Worm (Caenorhabditis elegans): ENCODE measurements around the gene cutl-24.

cutl-24 gene

DNA sequence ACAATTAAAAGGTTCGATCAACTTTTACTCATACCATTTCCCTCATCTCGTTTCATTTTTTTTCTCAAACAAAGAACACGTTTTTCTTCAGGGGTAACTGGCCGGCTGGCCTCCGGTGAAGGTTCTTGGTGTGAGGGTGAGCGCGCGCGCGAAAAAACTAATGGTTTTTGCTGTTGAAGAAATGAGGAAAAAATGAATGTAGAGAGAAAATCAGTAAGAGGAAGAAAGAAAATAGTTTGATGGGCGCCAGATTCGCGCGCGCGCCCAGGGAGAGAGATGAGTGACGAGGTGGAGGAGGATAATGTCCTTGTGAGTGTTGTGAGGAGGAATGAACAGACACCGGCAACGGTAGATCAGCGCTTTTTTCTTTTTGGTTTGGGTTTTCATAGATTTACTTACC, 6.2 kb downstream of the cutl-24 start:
- no peak for TF ChIP-seq flt-1 (GFP tag; IDR thresholded peaks at IDR 0.05)
- no peak for TF ChIP-seq cog-1 (tag; optimal IDR thresholded peaks at IDR 0.05)
- TF ChIP-seq ref-1 (GFP tag; conservative IDR thresholded peaks at IDR 0.05), result no peak
- no peak for TF ChIP-seq tab-1 (GFP tag; IDR thresholded peaks at IDR 0.05)
- no peak for TF ChIP-seq med-1 (GFP tag; optimal IDR thresholded peaks at IDR 0.05; ENCODE audit: insufficient read depth)
- TF ChIP-seq ztf-23 (GFP tag; IDR thresholded peaks at IDR 0.05), result no peak
- no peak for TF ChIP-seq klf-2 (GFP tag; conservative IDR thresholded peaks at IDR 0.05)
- TF ChIP-seq ztf-29 (GFP tag; IDR thresholded peaks at IDR 0.05), result no peak
- no peak for TF ChIP-seq T22C8.4 (GFP tag; IDR thresholded peaks at IDR 0.05)

DNA sequence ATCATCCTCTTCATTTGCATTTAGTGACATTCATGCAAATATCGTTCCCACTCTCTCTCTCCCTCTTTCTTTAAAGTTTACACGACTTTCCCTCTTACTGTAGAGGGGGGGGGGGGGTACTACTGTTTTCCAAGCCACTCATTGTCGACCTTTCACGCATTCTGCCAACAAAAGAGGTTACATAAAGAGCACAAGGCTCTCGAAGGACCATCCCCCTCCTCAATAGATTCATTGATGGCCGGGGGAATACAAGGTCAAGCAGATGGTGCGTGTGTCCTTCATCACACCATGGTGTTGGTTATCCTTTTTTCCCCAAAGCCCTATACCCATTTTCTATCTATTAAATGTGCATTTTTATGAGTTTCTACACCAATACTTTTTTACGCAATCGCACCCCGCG, 8.1 kb downstream of the cutl-24 start:
- TF ChIP-seq ztf-23 (GFP tag; IDR thresholded peaks at IDR 0.05) (no peak), cog-1 (tag; optimal IDR thresholded peaks at IDR 0.05) (no peak), med-1 (GFP tag; optimal IDR thresholded peaks at IDR 0.05; ENCODE audit: insufficient read depth) (no peak), flt-1 (GFP tag; IDR thresholded peaks at IDR 0.05) (no peak), ztf-29 (GFP tag; IDR thresholded peaks at IDR 0.05) (peak; percentile 45; the same call in 1 of the 2 replicates)

DNA sequence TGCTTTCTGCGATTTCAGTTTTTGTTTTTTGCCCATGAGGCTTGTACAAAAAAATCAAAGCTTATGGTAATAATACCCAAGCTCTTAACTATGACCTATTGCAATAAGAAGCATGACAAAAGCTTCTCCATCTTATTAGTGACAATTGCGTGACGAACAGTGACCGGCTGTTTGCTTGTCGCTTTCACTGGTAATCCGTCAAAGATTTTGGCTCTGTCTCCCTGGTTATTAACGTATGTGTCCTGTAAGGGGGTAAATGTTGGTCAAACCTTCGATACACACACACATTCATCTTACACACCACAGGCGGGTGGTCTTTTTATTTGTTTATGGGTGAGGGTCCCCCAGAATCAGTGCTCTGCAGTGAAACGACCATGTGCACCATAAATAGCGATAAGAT, 9.2 kb downstream of the cutl-24 start:
- TF ChIP-seq ztf-23 (GFP tag; IDR thresholded peaks at IDR 0.05), result no peak
- TF ChIP-seq cog-1 (tag; optimal IDR thresholded peaks at IDR 0.05), result no peak
- no peak for TF ChIP-seq tab-1 (GFP tag; IDR thresholded peaks at IDR 0.05)
- TF ChIP-seq med-1 (GFP tag; optimal IDR thresholded peaks at IDR 0.05; ENCODE audit: insufficient read depth), result no peak
- no peak for TF ChIP-seq flt-1 (GFP tag; IDR thresholded peaks at IDR 0.05)
- TF ChIP-seq klf-2 (GFP tag; conservative IDR thresholded peaks at IDR 0.05), result no peak
- no peak for TF ChIP-seq ref-1 (GFP tag; conservative IDR thresholded peaks at IDR 0.05)
- TF ChIP-seq ztf-29 (GFP tag; IDR thresholded peaks at IDR 0.05), result no peak
- TF ChIP-seq T22C8.4 (GFP tag; IDR thresholded peaks at IDR 0.05), result no peak

DNA sequence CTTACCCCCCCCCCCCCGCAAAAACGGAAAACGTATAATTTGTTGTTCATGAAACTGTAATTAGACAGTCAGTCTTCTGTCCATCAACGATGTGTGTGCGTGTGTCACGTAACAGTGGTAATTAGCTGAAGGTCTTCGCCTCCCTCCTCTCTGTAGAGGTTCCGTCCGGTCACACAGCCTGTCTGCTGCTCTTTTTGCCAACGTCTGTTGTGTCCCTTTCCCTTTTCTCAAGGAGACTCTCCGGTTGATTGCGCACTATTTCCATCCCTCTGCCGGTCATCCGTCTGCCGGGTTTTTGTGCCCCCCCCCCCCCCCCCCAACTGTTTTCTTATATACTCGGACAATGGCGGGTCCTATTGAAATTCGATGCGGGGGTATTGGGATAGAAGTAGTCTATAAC, 10.8 kb downstream of the cutl-24 start:
- TF ChIP-seq flt-1 (GFP tag; IDR thresholded peaks at IDR 0.05) (peak; percentile 40; the same call in 1 of the 2 replicates), tab-1 (GFP tag; IDR thresholded peaks at IDR 0.05) (peak; percentile 69), ztf-23 (GFP tag; IDR thresholded peaks at IDR 0.05) (0 out of 2 replicates have a peak, but pooled peaks have one; percentile 31), ztf-29 (GFP tag; IDR thresholded peaks at IDR 0.05) (no peak; the same call in 1 of the 2 replicates), ref-1 (GFP tag; conservative IDR thresholded peaks at IDR 0.05) (no peak)

DNA sequence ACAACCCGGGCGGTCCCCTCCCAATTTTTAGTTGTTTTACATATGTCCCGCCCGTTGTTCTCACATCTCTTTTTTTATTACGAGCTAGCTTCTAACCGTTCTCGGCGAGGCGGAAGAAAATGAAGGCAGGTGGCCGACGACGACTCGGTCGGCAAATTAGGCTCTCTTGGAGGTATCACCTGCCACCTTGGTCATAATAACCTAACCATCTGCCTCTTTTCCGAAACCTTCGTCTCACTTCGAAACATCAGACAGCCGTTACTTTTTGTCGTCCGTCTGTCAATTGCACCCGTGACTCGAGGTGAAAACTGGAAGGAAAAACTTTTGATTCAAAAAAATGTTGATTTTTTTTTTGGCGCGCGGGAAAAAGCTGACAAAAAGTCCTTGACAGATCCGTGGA, 12.6 kb downstream of the cutl-24 start:
- TF ChIP-seq tab-1 (GFP tag; IDR thresholded peaks at IDR 0.05) (no peak), ref-1 (GFP tag; conservative IDR thresholded peaks at IDR 0.05) (no peak), ztf-23 (GFP tag; IDR thresholded peaks at IDR 0.05) (no peak), cog-1 (tag; optimal IDR thresholded peaks at IDR 0.05) (no peak), med-1 (GFP tag; optimal IDR thresholded peaks at IDR 0.05; ENCODE audit: insufficient read depth) (no peak), ztf-29 (GFP tag; IDR thresholded peaks at IDR 0.05) (no peak), T22C8.4 (GFP tag; IDR thresholded peaks at IDR 0.05) (no peak), flt-1 (GFP tag; IDR thresholded peaks at IDR 0.05) (no peak), klf-2 (GFP tag; conservative IDR thresholded peaks at IDR 0.05) (no peak)

DNA sequence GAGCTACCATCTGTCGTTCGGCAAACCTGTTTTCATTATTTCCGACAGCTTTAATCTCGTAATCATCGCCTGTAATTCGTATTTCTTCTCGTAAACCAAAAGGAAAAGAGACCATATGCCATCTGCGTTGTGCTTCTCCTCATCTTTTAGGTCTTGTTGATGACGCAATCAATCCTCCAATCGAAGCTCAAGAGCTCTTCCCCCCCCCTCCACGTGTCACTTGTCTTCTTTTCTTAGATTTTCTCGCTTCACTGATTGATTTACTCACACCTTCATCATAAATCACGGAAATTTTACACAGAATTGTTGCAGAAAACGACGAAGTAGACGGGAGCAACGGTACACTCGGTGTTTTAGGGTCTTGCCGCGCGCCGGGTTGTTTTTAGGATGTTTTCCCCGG, 13.8 kb downstream of the cutl-24 start, which contains the start of gene tcl-2:
tcl-2 (plus strand) TSS at position 388 of the 400 bp plus-strand sequence.
- TF ChIP-seq flt-1 (GFP tag; IDR thresholded peaks at IDR 0.05), result peak; percentile 12; the same call in 1 of the 2 replicates
- no peak for TF ChIP-seq klf-2 (GFP tag; conservative IDR thresholded peaks at IDR 0.05)
- no peak for TF ChIP-seq med-1 (GFP tag; optimal IDR thresholded peaks at IDR 0.05; ENCODE audit: insufficient read depth)

DNA sequence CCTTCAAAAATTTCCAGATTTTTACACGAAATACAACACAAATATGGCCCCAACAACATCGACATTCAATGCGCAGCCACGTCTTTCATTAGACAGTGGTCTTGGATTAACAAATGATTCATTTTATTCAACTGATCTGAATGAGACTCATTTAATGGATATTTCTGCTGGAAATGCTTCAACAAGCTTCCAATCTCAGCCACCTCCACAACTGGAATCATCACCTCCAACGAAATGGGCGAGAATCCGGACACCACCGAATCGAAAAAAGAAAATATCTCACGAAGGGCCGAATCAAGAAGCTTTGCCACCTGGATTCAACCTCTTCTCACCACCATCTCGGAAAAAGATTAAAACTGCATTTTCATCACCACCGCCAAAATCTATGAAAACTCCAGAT, 14.8 kb downstream of the cutl-24 start:
- no peak for TF ChIP-seq klf-2 (GFP tag; conservative IDR thresholded peaks at IDR 0.05)
- no peak for TF ChIP-seq ztf-23 (GFP tag; IDR thresholded peaks at IDR 0.05)
- no peak for TF ChIP-seq ref-1 (GFP tag; conservative IDR thresholded peaks at IDR 0.05)
- TF ChIP-seq cog-1 (tag; optimal IDR thresholded peaks at IDR 0.05), result no peak

DNA sequence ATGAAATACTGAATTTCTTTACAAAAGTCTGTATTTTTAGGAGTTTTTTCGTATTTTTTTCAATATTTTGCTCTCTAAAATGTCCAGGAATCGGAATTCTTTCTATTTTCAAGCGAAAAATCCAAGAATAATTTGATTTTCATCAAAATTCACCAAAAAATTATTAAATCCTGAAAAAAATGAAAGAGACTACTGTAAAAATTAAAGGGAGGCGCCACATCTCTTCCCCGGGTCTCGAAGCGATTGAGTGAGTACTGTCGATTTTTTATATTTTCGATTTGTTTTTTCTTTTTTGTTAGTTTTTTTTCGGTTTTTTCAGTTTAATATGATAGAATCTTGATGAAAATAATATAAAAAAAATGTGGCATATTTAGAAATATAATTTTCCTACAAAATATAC, 18.6 kb downstream of the cutl-24 start:
- no peak for TF ChIP-seq flt-1 (GFP tag; IDR thresholded peaks at IDR 0.05)
- no peak for TF ChIP-seq cog-1 (tag; optimal IDR thresholded peaks at IDR 0.05)

DNA sequence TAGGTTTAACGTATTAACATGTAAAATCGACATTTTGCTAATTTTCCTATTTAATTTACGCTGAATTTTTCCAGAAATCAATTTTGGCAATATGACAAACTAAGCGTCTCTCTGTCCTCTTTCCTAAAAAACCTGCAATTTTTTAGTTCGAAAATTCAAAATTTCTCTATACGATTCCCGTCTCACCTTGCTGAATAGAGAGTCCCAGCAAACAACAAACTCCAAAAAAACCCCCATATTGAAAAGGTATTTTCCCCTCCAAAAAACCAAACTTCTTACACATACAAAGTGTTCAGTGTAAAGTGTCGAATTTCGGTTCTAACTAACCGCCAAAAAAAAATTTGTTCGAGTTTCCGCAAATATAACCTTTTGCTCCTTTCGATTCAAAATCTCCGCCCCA, 19.3 kb downstream of the cutl-24 start, which contains the start of gene pnc-1:
pnc-1 (plus strand) TSS at position 301 of the 400 bp plus-strand sequence.
- no peak for TF ChIP-seq flt-1 (GFP tag; IDR thresholded peaks at IDR 0.05)
- TF ChIP-seq ref-1 (GFP tag; conservative IDR thresholded peaks at IDR 0.05), result no peak
- no peak for TF ChIP-seq cog-1 (tag; optimal IDR thresholded peaks at IDR 0.05)
- no peak for TF ChIP-seq ztf-23 (GFP tag; IDR thresholded peaks at IDR 0.05)
- no peak for TF ChIP-seq med-1 (GFP tag; optimal IDR thresholded peaks at IDR 0.05; ENCODE audit: insufficient read depth)
- TF ChIP-seq ztf-29 (GFP tag; IDR thresholded peaks at IDR 0.05), result no peak

DNA sequence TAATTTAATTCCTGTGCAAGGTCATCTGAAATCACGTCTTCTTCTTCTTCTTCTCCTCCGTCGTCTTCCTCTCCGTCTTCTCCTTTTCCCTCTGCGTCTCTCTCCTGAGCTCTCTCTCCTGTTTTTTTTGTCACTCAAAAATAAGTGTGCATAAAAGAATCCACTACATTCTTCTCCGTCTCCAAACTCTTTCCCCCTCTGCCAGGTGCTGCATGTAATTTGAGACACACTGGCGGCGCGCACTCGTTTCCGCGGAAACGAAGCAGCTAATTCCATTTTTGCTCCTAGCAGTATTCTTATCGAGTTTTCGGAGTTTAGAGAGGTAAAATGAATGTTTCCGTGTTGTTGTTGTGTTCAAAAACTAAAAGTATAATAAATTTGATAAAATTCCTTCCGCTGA, 21.2 kb downstream of the cutl-24 start:
- no peak for TF ChIP-seq ref-1 (GFP tag; conservative IDR thresholded peaks at IDR 0.05)
- no peak for TF ChIP-seq med-1 (GFP tag; optimal IDR thresholded peaks at IDR 0.05; ENCODE audit: insufficient read depth)
- TF ChIP-seq T22C8.4 (GFP tag; IDR thresholded peaks at IDR 0.05), result no peak
- no peak for TF ChIP-seq flt-1 (GFP tag; IDR thresholded peaks at IDR 0.05)
- no peak for TF ChIP-seq cog-1 (tag; optimal IDR thresholded peaks at IDR 0.05)
- no peak for TF ChIP-seq ztf-23 (GFP tag; IDR thresholded peaks at IDR 0.05)
- TF ChIP-seq tab-1 (GFP tag; IDR thresholded peaks at IDR 0.05), result no peak
- TF ChIP-seq klf-2 (GFP tag; conservative IDR thresholded peaks at IDR 0.05), result no peak

DNA sequence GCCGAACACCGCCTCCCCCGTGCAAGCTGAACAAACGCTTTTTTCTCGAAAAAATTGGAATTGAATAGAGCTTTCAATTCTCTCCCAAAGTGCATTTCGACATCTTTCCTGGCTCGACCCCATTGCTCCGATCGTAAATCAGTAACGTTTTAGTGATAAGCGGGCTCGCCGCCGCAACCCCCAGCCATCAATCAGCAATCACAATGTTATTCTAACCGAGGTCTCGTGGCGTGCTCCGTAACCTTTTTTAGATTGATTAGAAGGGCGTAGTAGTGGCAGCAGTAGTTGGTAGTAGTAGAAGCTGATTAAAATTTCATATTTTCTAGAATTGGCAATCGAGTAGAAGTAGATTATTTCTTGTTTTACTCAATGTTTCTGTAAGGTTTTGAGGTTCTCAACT, 22.5 kb downstream of the cutl-24 start:
- TF ChIP-seq ztf-23 (GFP tag; IDR thresholded peaks at IDR 0.05) (no peak), ref-1 (GFP tag; conservative IDR thresholded peaks at IDR 0.05) (no peak), T22C8.4 (GFP tag; IDR thresholded peaks at IDR 0.05) (no peak), ztf-29 (GFP tag; IDR thresholded peaks at IDR 0.05) (no peak), med-1 (GFP tag; optimal IDR thresholded peaks at IDR 0.05; ENCODE audit: insufficient read depth) (no peak), tab-1 (GFP tag; IDR thresholded peaks at IDR 0.05) (no peak), flt-1 (GFP tag; IDR thresholded peaks at IDR 0.05) (no peak), klf-2 (GFP tag; conservative IDR thresholded peaks at IDR 0.05) (no peak), cog-1 (tag; optimal IDR thresholded peaks at IDR 0.05) (no peak)

Measured in whole organism, midembryonic.